Worm (Caenorhabditis elegans) whole organism, mixed stage, embryonic: ENCODE data around the gene C17B7.5.

ENCODE experiments used
- bed-3 ChIP-seq: fragments of 200-800 bp; sonication (Bioruptor generic); optimal IDR thresholded peaks from 3 replicates; lab custom pipeline; 2018; ENCODE audit warnings: mild to moderate bottlenecking, missing genetic modification characterization, moderate library complexity, missing compliant biosample characterization
- blmp-1 ChIP-seq: fragments of 150-350 bp; optimal IDR thresholded peaks from 2 replicates; lab custom pipeline; 2014; ENCODE audit warnings: missing biosample characterization, missing genetic modification characterization
- ceh-39 ChIP-seq: fragments of 150-350 bp; optimal IDR thresholded peaks from 2 replicates; lab custom pipeline; 2014; ENCODE audit warnings: missing biosample characterization, missing genetic modification characterization
- ceh-43 ChIP-seq: fragments of 200-800 bp; sonication (Bioruptor generic); optimal IDR thresholded peaks from 2 replicates; lab custom pipeline; 2018; ENCODE audit warnings: mild to moderate bottlenecking, missing genetic modification characterization, moderate library complexity, missing compliant biosample characterization
- cnd-1 ChIP-seq: fragments of 200-800 bp; sonication (Bioruptor generic); optimal IDR thresholded peaks from 2 replicates; lab custom pipeline; 2018; ENCODE audit warnings: mild to moderate bottlenecking, missing genetic modification characterization, missing compliant biosample characterization
- drap-1 ChIP-seq: fragments of 200-800 bp; sonication (Bioruptor generic); optimal IDR thresholded peaks from 3 replicates; lab custom pipeline; 2018; ENCODE audit warnings: mild to moderate bottlenecking, missing genetic modification characterization, missing compliant biosample characterization
- elt-1 ChIP-seq: sonication (generic microtip); optimal IDR thresholded peaks from 2 replicates; lab custom pipeline; 2017; ENCODE audit warnings: missing genetic modification characterization, mild to moderate bottlenecking, missing compliant biosample characterization, antibody characterized with exemption, moderate library complexity, borderline replicate concordance; ENCODE audit not compliant: insufficient read depth
- elt-3 ChIP-seq: fragments of 150-350 bp; optimal IDR thresholded peaks from 2 replicates; lab custom pipeline; 2014; ENCODE audit warnings: missing biosample characterization, missing genetic modification characterization
- flh-1 ChIP-seq: fragments of 200-800 bp; sonication (Bioruptor generic); optimal IDR thresholded peaks from 2 replicates; lab custom pipeline; 2018; ENCODE audit warnings: mild to moderate bottlenecking, missing genetic modification characterization, moderate library complexity, missing compliant biosample characterization
- ham-2 ChIP-seq: fragments of 200-800 bp; sonication (Bioruptor generic); optimal IDR thresholded peaks from 2 replicates; lab custom pipeline; 2018; ENCODE audit warnings: mild to moderate bottlenecking, missing genetic modification characterization, missing compliant biosample characterization
- hlh-1 ChIP-seq: fragments of 150-350 bp; optimal IDR thresholded peaks from 2 replicates; lab custom pipeline; 2014; ENCODE audit warnings: missing biosample characterization, missing genetic modification reagents, missing genetic modification characterization
- lin-13 ChIP-seq: fragments of 150-350 bp; optimal IDR thresholded peaks from 2 replicates; lab custom pipeline; 2014; ENCODE audit warnings: missing biosample characterization, missing genetic modification characterization
- lin-32 ChIP-seq: fragments of 200-800 bp; sonication (Bioruptor generic); optimal IDR thresholded peaks from 2 replicates; lab custom pipeline; 2018; ENCODE audit warnings: mild to moderate bottlenecking, missing genetic modification characterization, missing compliant biosample characterization
- lsy-2 ChIP-seq: fragments of 150-350 bp; optimal IDR thresholded peaks from 2 replicates; lab custom pipeline; 2014; ENCODE audit warnings: missing biosample characterization, missing genetic modification characterization
- mab-5 ChIP-seq: fragments of 150-350 bp; optimal IDR thresholded peaks from 2 replicates; lab custom pipeline; 2014; ENCODE audit warnings: missing biosample characterization, missing genetic modification characterization
- mls-2 ChIP-seq: sonication (generic microtip); optimal IDR thresholded peaks from 2 replicates; lab custom pipeline; 2016; ENCODE audit warnings: mild to moderate bottlenecking, missing genetic modification characterization, moderate library complexity, missing compliant biosample characterization
- nhr-12 ChIP-seq: fragments of 150-350 bp; optimal IDR thresholded peaks from 2 replicates; lab custom pipeline; 2014; ENCODE audit warnings: missing biosample characterization, missing genetic modification characterization
- nhr-237 ChIP-seq: fragments of 150-350 bp; optimal IDR thresholded peaks from 2 replicates; lab custom pipeline; 2014; ENCODE audit warnings: missing biosample characterization, missing genetic modification characterization
- nhr-28 ChIP-seq: fragments of 150-350 bp; optimal IDR thresholded peaks from 2 replicates; lab custom pipeline; 2014; ENCODE audit warnings: missing biosample characterization, missing genetic modification characterization
- nhr-76 ChIP-seq: sonication (generic microtip); optimal IDR thresholded peaks from 2 replicates; lab custom pipeline; 2017; ENCODE audit warnings: missing biosample characterization, missing genetic modification characterization
- pha-4 ChIP-seq: fragments of 150-350 bp; optimal IDR thresholded peaks from 2 replicates; lab custom pipeline; 2018; ENCODE audit warnings: missing biosample characterization, missing genetic modification reagents, missing genetic modification characterization
- sem-2 ChIP-seq: fragments of 200-800 bp; sonication (Bioruptor generic); optimal IDR thresholded peaks from 2 replicates; lab custom pipeline; 2018; ENCODE audit warnings: mild to moderate bottlenecking, missing genetic modification characterization, missing compliant biosample characterization
- snpc-4 ChIP-seq: fragments of 150-350 bp; optimal IDR thresholded peaks from 2 replicates; lab custom pipeline; 2014; ENCODE audit warnings: missing biosample characterization, missing genetic modification characterization
- sptf-1 ChIP-seq: sonication (generic microtip); optimal IDR thresholded peaks from 2 replicates; lab custom pipeline; 2017; ENCODE audit warnings: mild to moderate bottlenecking, missing genetic modification characterization, moderate library complexity, missing compliant biosample characterization
- tbx-8 ChIP-seq: fragments of 200-800 bp; sonication (Bioruptor generic); optimal IDR thresholded peaks from 2 replicates; lab custom pipeline; 2018; ENCODE audit warnings: mild to moderate bottlenecking, missing genetic modification characterization, moderate library complexity, missing compliant biosample characterization
- unc-120 ChIP-seq: sonication (generic microtip); optimal IDR thresholded peaks from 2 replicates; lab custom pipeline; 2017; ENCODE audit warnings: missing genetic modification characterization, missing compliant biosample characterization; ENCODE audit not compliant: poor library complexity, severe bottlenecking
- unc-39 ChIP-seq: fragments of 150-350 bp; optimal IDR thresholded peaks from 2 replicates; lab custom pipeline; 2014; ENCODE audit warnings: missing biosample characterization, missing genetic modification characterization
- unc-62 ChIP-seq: fragments of 150-350 bp; optimal IDR thresholded peaks from 2 replicates; lab custom pipeline; 2014; ENCODE audit warnings: missing biosample characterization, missing genetic modification reagents, missing genetic modification characterization
- ztf-11 ChIP-seq: fragments of 150-350 bp; optimal IDR thresholded peaks from 2 replicates; lab custom pipeline; 2014; ENCODE audit warnings: missing biosample characterization, missing genetic modification characterization

The C17B7.5 gene

ce11 chrV:3316108-3316507, 17.3 kb upstream of the C17B7.5 start, which contains the start of gene F35F10.1:
Gene F35F10.1, plus strand, starts transcription at chrV:3316307.
- TF ChIP-seq nhr-12 (tag; lab: Kevin White, UChicago) (no peak), nhr-76 (tag; lab: Kevin White, UChicago) (no peak), ztf-11 (tag; lab: Kevin White, UChicago) (no peak), lsy-2 (no peak), tbx-8 (GFP tag; lab: Kevin White, UChicago) (no peak), elt-1 (no peak), snpc-4 (tag; lab: Kevin White, UChicago) (no peak)

- no peak for TF ChIP-seq elt-1
- no peak for TF ChIP-seq nhr-28
- TF ChIP-seq ham-2 (GFP tag; lab: Kevin White, UChicago), result no peak
These were observed 14.5 kb upstream of the C17B7.5 start, which contains the start of gene F35F10.13 for ce11 chrV:3318975-3319374. Gene F35F10.13, minus strand, starts transcription at chrV:3319075.

- TF ChIP-seq ceh-43 (GFP tag; lab: Kevin White, UChicago), result no peak
- TF ChIP-seq pha-4 (tag; lab: Kevin White, UChicago), result no peak
- no peak for TF ChIP-seq lin-32 (GFP tag; lab: Kevin White, UChicago)
- no peak for TF ChIP-seq ham-2 (GFP tag; lab: Kevin White, UChicago)
- no peak for TF ChIP-seq cnd-1
- no peak for TF ChIP-seq nhr-12 (tag; lab: Kevin White, UChicago)
- no peak for TF ChIP-seq sem-2
- no peak for TF ChIP-seq hlh-1
- TF ChIP-seq ceh-39 (tag; lab: Kevin White, UChicago), result no peak
- TF ChIP-seq elt-3 (tag; lab: Kevin White, UChicago), result no peak
- no peak for TF ChIP-seq sptf-1 (tag; lab: Kevin White, UChicago)
- no peak for TF ChIP-seq drap-1
- TF ChIP-seq mls-2 (tag; lab: Kevin White, UChicago), result no peak
- TF ChIP-seq bed-3 (GFP tag; lab: Kevin White, UChicago), result no peak
- TF ChIP-seq blmp-1 (tag; lab: Kevin White, UChicago), result no peak
- TF ChIP-seq nhr-76 (tag; lab: Kevin White, UChicago), result no peak
- no peak for TF ChIP-seq elt-1
- TF ChIP-seq snpc-4 (tag; lab: Kevin White, UChicago), result no peak
- no peak for TF ChIP-seq nhr-28
These were observed 13.4 kb upstream of the C17B7.5 start, which contains the start of gene F35F10.14 for ce11 chrV:3320005-3320404. Gene F35F10.14, minus strand, starts transcription at chrV:3320105.

- TF ChIP-seq snpc-4 (tag; lab: Kevin White, UChicago), result no peak
- TF ChIP-seq, all 35 proteins: peak for 0
These were observed 13.0 kb upstream of the C17B7.5 start, which contains the start of gene C17B7.14 for ce11 chrV:3320432-3320831. Gene C17B7.14, minus strand, starts transcription at chrV:3320532.

- TF ChIP-seq nhr-28 (no peak), bed-3 (GFP tag; lab: Kevin White, UChicago) (no peak), lin-13 (tag; lab: Kevin White, UChicago) (no peak), cnd-1 (no peak), lin-32 (GFP tag; lab: Kevin White, UChicago) (no peak), ztf-11 (tag; lab: Kevin White, UChicago) (no peak), mls-2 (tag; lab: Kevin White, UChicago) (no peak), ceh-39 (tag; lab: Kevin White, UChicago) (no peak), flh-1 (GFP tag; lab: Kevin White, UChicago) (no peak), unc-39 (tag; lab: Kevin White, UChicago) (no peak), pha-4 (tag; lab: Kevin White, UChicago) (no peak), nhr-237 (tag; lab: Kevin White, UChicago) (no peak), lsy-2 (no peak)
- TF ChIP-seq, all 35 proteins: peak for 0
These were observed 9.3 kb upstream of the C17B7.5 start, which contains the start of gene C17B7.8 for ce11 chrV:3324178-3324577. Gene C17B7.8, minus strand, starts transcription at chrV:3324278.

- TF ChIP-seq snpc-4 (tag; lab: Kevin White, UChicago) (no peak), pha-4 (tag; lab: Kevin White, UChicago) (no peak), mls-2 (tag; lab: Kevin White, UChicago) (no peak)
These were observed 1.4 kb upstream of the C17B7.5 start, which contains the start of gene C17B7.9 for ce11 chrV:3332023-3332422. Gene C17B7.9, minus strand, starts transcription at chrV:3332123.

- TF ChIP-seq sem-2 (no peak), nhr-76 (tag; lab: Kevin White, UChicago) (no peak), flh-1 (GFP tag; lab: Kevin White, UChicago) (no peak), unc-62 (GFP tag; lab: Kevin White, UChicago) (no peak), hlh-1 (no peak), unc-120 (tag; lab: Kevin White, UChicago) (no peak), nhr-237 (tag; lab: Kevin White, UChicago) (no peak), ceh-39 (tag; lab: Kevin White, UChicago) (no peak), tbx-8 (GFP tag; lab: Kevin White, UChicago) (no peak), ham-2 (GFP tag; lab: Kevin White, UChicago) (no peak), lsy-2 (no peak), nhr-28 (no peak), pha-4 (tag; lab: Kevin White, UChicago) (no peak), mab-5 (tag; lab: Kevin White, UChicago) (no peak)
These were observed 5.6 kb downstream of the C17B7.5 start, which contains the start of gene C17B7.4 for ce11 chrV:3339009-3339408. Gene C17B7.4, plus strand, starts transcription at chrV:3339309.
